Worm (Caenorhabditis elegans) whole organism, L1 larva: Measurements from ENCODE around the gene ilcr-1.

Experiments used
- aly-2 ChIP-seq: fragments of 150-350 bp; optimal IDR thresholded peaks from 2 replicates; lab custom pipeline; 2014; ENCODE audit warnings: missing biosample characterization, missing genetic modification characterization
- fkh-10 ChIP-seq: sonication (generic microtip); optimal IDR thresholded peaks from 2 replicates; lab custom pipeline; 2017; ENCODE audit warnings: missing biosample characterization, missing genetic modification reagents, missing genetic modification characterization
- lir-3 ChIP-seq: sonication (generic microtip); optimal IDR thresholded peaks from 2 replicates; lab custom pipeline; 2016; ENCODE audit warnings: mild to moderate bottlenecking, missing genetic modification characterization, moderate library complexity, missing compliant biosample characterization; ENCODE audit not compliant: poor library complexity
- nhr-28 ChIP-seq: fragments of 150-350 bp; optimal IDR thresholded peaks from 2 replicates; lab custom pipeline; 2014; ENCODE audit warnings: missing biosample characterization, missing genetic modification characterization
- xbp-1 ChIP-seq: sonication (generic microtip); optimal IDR thresholded peaks from 2 replicates; lab custom pipeline; 2016; ENCODE audit warnings: missing genetic modification characterization, missing compliant biosample characterization

- TF ChIP-seq xbp-1 (tag; lab: Kevin White, UChicago) (no peak), lir-3 (tag; lab: Kevin White, UChicago) (no peak), nhr-28 (tag; lab: Kevin White, UChicago) (no peak), aly-2 (tag; lab: Kevin White, UChicago) (no peak), fkh-10 (GFP tag; lab: Kevin White, UChicago) (no peak)
Measured at ce11 chrIV:14238976-14239375, 37.3 kb upstream of the ilcr-1 start, which contains the start of gene Y64G10A.1.
